Fruit fly (Drosophila melanogaster) whole organism, prepupa: ENCODE measurements around the gene CG32264.
A peak's percentile ranks its signal among the peaks of the same experiment; 100 is the strongest.

Experiments used
- Blimp-1 ChIP-seq: fragments of 200-800 bp; sonication (Bioruptor generic); optimal IDR thresholded peaks from 3 replicates; lab custom pipeline; 2017; ENCODE audit warnings: missing biosample characterization, missing genetic modification characterization, mild to moderate bottlenecking, moderate library complexity, missing genetic modification reagents
- CG10631 ChIP-seq: fragments of 200-800 bp; sonication (Bioruptor generic); optimal IDR thresholded peaks from 2 replicates; lab custom pipeline; 2016; ENCODE audit warnings: missing biosample characterization, missing genetic modification characterization
- CG10669 ChIP-seq: fragments of 200-800 bp; sonication (Bioruptor generic); optimal IDR thresholded peaks from 3 replicates; lab custom pipeline; 2018; ENCODE audit warnings: missing biosample characterization, mild to moderate bottlenecking, missing genetic modification characterization, moderate library complexity
- CG11294 ChIP-seq: fragments of 200-800 bp; sonication (Bioruptor generic); IDR thresholded peaks from 2 replicates; pipeline ENCODE4 v1.3.6; 2022; ENCODE audit warnings: missing biosample characterization, missing genetic modification characterization
- CG11762 ChIP-seq: fragments of 200-800 bp; sonication (Bioruptor generic); optimal IDR thresholded peaks from 3 replicates; lab custom pipeline; 2016; ENCODE audit warnings: missing biosample characterization, missing genetic modification characterization; ENCODE audit not compliant: insufficient read depth
- CG11902 ChIP-seq: fragments of 200-800 bp; sonication (Bioruptor generic); optimal IDR thresholded peaks from 3 replicates; lab custom pipeline; 2016; ENCODE audit warnings: missing biosample characterization, missing genetic modification characterization
- CG15336 ChIP-seq: fragments of 200-800 bp; sonication (Bioruptor generic); IDR thresholded peaks from 2 replicates; pipeline ENCODE4 v1.3.6; 2022; ENCODE audit warnings: missing biosample characterization, missing genetic modification characterization
- CG1621 ChIP-seq: fragments of 200-800 bp; sonication (Bioruptor generic); optimal IDR thresholded peaks from 3 replicates; lab custom pipeline; 2018; ENCODE audit warnings: missing biosample characterization, mild to moderate bottlenecking, missing genetic modification characterization
- CG16779 ChIP-seq: fragments of 200-800 bp; sonication (Bioruptor generic); optimal IDR thresholded peaks from 3 replicates; lab custom pipeline; 2017; ENCODE audit warnings: missing biosample characterization, mild to moderate bottlenecking, missing genetic modification characterization
- CG3032 ChIP-seq: fragments of 200-800 bp; optimal IDR thresholded peaks from 2 replicates; lab custom pipeline; 2019; ENCODE audit warnings: missing biosample characterization, mild to moderate bottlenecking, missing genetic modification characterization, moderate library complexity
- CG31627 ChIP-seq: fragments of 200-800 bp; sonication (Bioruptor generic); optimal IDR thresholded peaks from 3 replicates; lab custom pipeline; 2016; ENCODE audit warnings: missing biosample characterization, missing genetic modification characterization
- CG32006 ChIP-seq: fragments of 200-800 bp; sonication (Bioruptor generic); optimal IDR thresholded peaks from 3 replicates; lab custom pipeline; 2017; ENCODE audit warnings: missing biosample characterization, mild to moderate bottlenecking, missing genetic modification characterization
- CG34406 ChIP-seq: fragments of 200-800 bp; sonication (Bioruptor generic); optimal IDR thresholded peaks from 3 replicates; lab custom pipeline; 2016; ENCODE audit warnings: missing biosample characterization, missing genetic modification characterization
- CG3919 ChIP-seq: fragments of 200-800 bp; sonication (Bioruptor generic); optimal IDR thresholded peaks from 3 replicates; lab custom pipeline; 2016; ENCODE audit warnings: missing biosample characterization, missing genetic modification characterization
- CG6163 ChIP-seq: fragments of 200-800 bp; sonication (Bioruptor generic); IDR thresholded peaks from 3 replicates; pipeline ENCODE4 v1.3.6; 2022; ENCODE audit warnings: missing biosample characterization, missing genetic modification characterization
- CG6276 ChIP-seq: fragments of 200-800 bp; sonication (Bioruptor generic); optimal IDR thresholded peaks from 2 replicates; lab custom pipeline; 2017; ENCODE audit warnings: missing biosample characterization, mild to moderate bottlenecking, missing genetic modification characterization
- CG6792 ChIP-seq: fragments of 200-800 bp; sonication (Bioruptor generic); optimal IDR thresholded peaks from 3 replicates; lab custom pipeline; 2016; ENCODE audit warnings: missing biosample characterization, missing genetic modification characterization
- CG6808 ChIP-seq: fragments of 200-800 bp; sonication (Bioruptor generic); optimal IDR thresholded peaks from 3 replicates; lab custom pipeline; 2017; ENCODE audit warnings: missing biosample characterization, missing genetic modification characterization, mild to moderate bottlenecking, moderate library complexity, missing genetic modification reagents
- CG6854 ChIP-seq: fragments of 200-800 bp; sonication (Bioruptor generic); optimal IDR thresholded peaks from 2 replicates; lab custom pipeline; 2017; ENCODE audit warnings: missing biosample characterization, mild to moderate bottlenecking, missing genetic modification characterization
- CG7368 ChIP-seq: fragments of 200-800 bp; sonication (Bioruptor generic); optimal IDR thresholded peaks from 3 replicates; lab custom pipeline; 2016; ENCODE audit warnings: missing biosample characterization, missing genetic modification characterization
- CG8632 ChIP-seq: fragments of 200-800 bp; sonication (Bioruptor generic); optimal IDR thresholded peaks from 3 replicates; lab custom pipeline; 2016; ENCODE audit warnings: missing biosample characterization, missing genetic modification characterization
- Eip78C ChIP-seq: fragments of 200-800 bp; sonication (Bioruptor generic); peaks from one replicate; lab custom pipeline; 2016; ENCODE audit warnings: missing biosample characterization, missing genetic modification characterization
- Eip93F ChIP-seq: fragments of 200-800 bp; sonication (Bioruptor generic); optimal IDR thresholded peaks from 2 replicates; lab custom pipeline; 2016; ENCODE audit warnings: missing biosample characterization, mild to moderate bottlenecking, missing genetic modification characterization
- Ets21C ChIP-seq: fragments of 200-800 bp; sonication (Bioruptor generic); optimal IDR thresholded peaks from 3 replicates; lab custom pipeline; 2016; ENCODE audit warnings: missing biosample characterization, missing genetic modification characterization
- Gug ChIP-seq: fragments of 200-800 bp; sonication (Bioruptor generic); IDR thresholded peaks from 2 replicates; pipeline ENCODE4 v1.3.6; 2022; ENCODE audit warnings: missing biosample characterization, missing genetic modification characterization
- Hr38 ChIP-seq: sonication (Bioruptor generic); optimal IDR thresholded peaks from 2 replicates; lab custom pipeline; 2016; ENCODE audit warnings: missing biosample characterization, missing genetic modification characterization
- Hr39 ChIP-seq: fragments of 200-800 bp; sonication (Bioruptor generic); optimal IDR thresholded peaks from 2 replicates; lab custom pipeline; 2016; ENCODE audit warnings: missing biosample characterization, missing genetic modification characterization
- Hr4 ChIP-seq: fragments of 200-800 bp; sonication (Bioruptor generic); optimal IDR thresholded peaks from 3 replicates; lab custom pipeline; 2016; ENCODE audit warnings: missing biosample characterization, missing genetic modification characterization
- Lpt ChIP-seq: fragments of 200-800 bp; sonication (Bioruptor generic); optimal IDR thresholded peaks from 3 replicates; lab custom pipeline; 2016; ENCODE audit warnings: missing biosample characterization, missing genetic modification characterization
- Met ChIP-seq: fragments of 200-800 bp; sonication (Bioruptor generic); optimal IDR thresholded peaks from 3 replicates; lab custom pipeline; 2016; ENCODE audit warnings: missing biosample characterization, missing genetic modification characterization
- OdsH ChIP-seq: fragments of 200-800 bp; sonication (Bioruptor generic); optimal IDR thresholded peaks from 3 replicates; lab custom pipeline; 2016; ENCODE audit warnings: missing biosample characterization, missing genetic modification characterization
- Smox ChIP-seq: fragments of 200-800 bp; sonication (Bioruptor generic); optimal IDR thresholded peaks from 3 replicates; lab custom pipeline; 2016; ENCODE audit warnings: missing biosample characterization, missing genetic modification characterization
- Sox14 ChIP-seq: fragments of 200-800 bp; sonication (Bioruptor generic); optimal IDR thresholded peaks from 3 replicates; lab custom pipeline; 2016; ENCODE audit warnings: missing biosample characterization, missing genetic modification characterization
- Sox15 ChIP-seq: fragments of 200-800 bp; sonication (Bioruptor generic); optimal IDR thresholded peaks from 3 replicates; lab custom pipeline; 2016; ENCODE audit warnings: missing biosample characterization, missing genetic modification characterization
- achi ChIP-seq: fragments of 200-800 bp; sonication (Bioruptor generic); optimal IDR thresholded peaks from 3 replicates; lab custom pipeline; 2016; ENCODE audit warnings: missing biosample characterization, missing genetic modification characterization
- acj6 ChIP-seq: fragments of 200-800 bp; sonication (Bioruptor generic); optimal IDR thresholded peaks from 3 replicates; lab custom pipeline; 2016; ENCODE audit warnings: missing biosample characterization, missing genetic modification characterization
- cyc ChIP-seq: fragments of 200-800 bp; sonication (Bioruptor generic); optimal IDR thresholded peaks from 3 replicates; lab custom pipeline; 2016; ENCODE audit warnings: missing biosample characterization, missing genetic modification characterization
- dsx ChIP-seq: fragments of 200-800 bp; optimal IDR thresholded peaks from 3 replicates; lab custom pipeline; 2019; ENCODE audit warnings: missing biosample characterization, mild to moderate bottlenecking, missing genetic modification characterization, moderate library complexity; ENCODE audit not compliant: poor library complexity, severe bottlenecking
- eg ChIP-seq: fragments of 200-800 bp; sonication (Bioruptor generic); IDR thresholded peaks from 3 replicates; pipeline ENCODE4 v1.3.6; 2022; ENCODE audit warnings: missing biosample characterization, missing genetic modification characterization
- esn ChIP-seq: fragments of 200-800 bp; sonication (Bioruptor generic); optimal IDR thresholded peaks from 2 replicates; lab custom pipeline; 2016; ENCODE audit warnings: missing biosample characterization, mild to moderate bottlenecking, missing genetic modification characterization, moderate library complexity
- fd59A ChIP-seq: fragments of 200-800 bp; sonication (Bioruptor generic); optimal IDR thresholded peaks from 2 replicates; lab custom pipeline; 2017; ENCODE audit warnings: missing biosample characterization, mild to moderate bottlenecking, missing genetic modification characterization, missing genetic modification reagents
- fd85E ChIP-seq: fragments of 200-800 bp; sonication (Bioruptor generic); optimal IDR thresholded peaks from 3 replicates; lab custom pipeline; 2016; ENCODE audit warnings: missing biosample characterization, missing genetic modification characterization
- fkh ChIP-seq: fragments of 200-800 bp; sonication (Bioruptor generic); optimal IDR thresholded peaks from 3 replicates; lab custom pipeline; 2017; ENCODE audit warnings: missing biosample characterization, mild to moderate bottlenecking, missing genetic modification characterization, moderate library complexity
- net ChIP-seq: fragments of 200-800 bp; sonication (Bioruptor generic); optimal IDR thresholded peaks from 3 replicates; lab custom pipeline; 2016; ENCODE audit warnings: missing biosample characterization, missing genetic modification characterization
- pdm3 ChIP-seq: fragments of 200-800 bp; sonication (Bioruptor generic); optimal IDR thresholded peaks from 3 replicates; lab custom pipeline; 2016; ENCODE audit warnings: missing biosample characterization, missing genetic modification characterization
- salr ChIP-seq, 2 experiments: fragments of 200-800 bp; sonication (Bioruptor generic); optimal IDR thresholded peaks; 3 replicates each; lab custom pipeline; 2016 to 2018; ENCODE audit warnings: missing biosample characterization in 2 of 2, missing genetic modification characterization in 2 of 2, mild to moderate bottlenecking in 1 of 2
- spab ChIP-seq: fragments of 200-800 bp; sonication (Bioruptor generic); optimal IDR thresholded peaks from 2 replicates; lab custom pipeline; 2017; ENCODE audit warnings: missing biosample characterization, mild to moderate bottlenecking, missing genetic modification characterization, missing genetic modification reagents
- ss ChIP-seq, 2 experiments: fragments of 200-800 bp; sonication (Bioruptor generic); optimal IDR thresholded peaks; 2 replicates in 1 of 2; 3 replicates in 1 of 2; lab custom pipeline; 2017 to 2018; ENCODE audit warnings: mild to moderate bottlenecking in 2 of 2, missing biosample characterization in 2 of 2, missing genetic modification characterization in 2 of 2, moderate library complexity in 1 of 2
- svp ChIP-seq: fragments of 200-800 bp; sonication (Bioruptor generic); peaks from one replicate; lab custom pipeline; 2016; ENCODE audit warnings: missing biosample characterization, missing genetic modification characterization
- topi ChIP-seq: fragments of 200-800 bp; sonication (Bioruptor generic); optimal IDR thresholded peaks from 3 replicates; lab custom pipeline; 2016; ENCODE audit warnings: missing biosample characterization, missing genetic modification characterization
- vri ChIP-seq: fragments of 200-800 bp; sonication (Bioruptor generic); optimal IDR thresholded peaks from 3 replicates; lab custom pipeline; 2016; ENCODE audit warnings: missing biosample characterization, mild to moderate bottlenecking, missing genetic modification characterization

CG32264 gene

dm6 chr3L:3786344-3787076, 19.7 kb downstream of the CG32264 start:
- TF ChIP-seq CG6854 (GFP tag; lab: Kevin White, UChicago) (no peak), CG6163 (GFP tag; lab: Robert Waterston, UW) (peak; percentile 51; the same call in 1 of the 3 replicates), fd59A (GFP tag; lab: Kevin White, UChicago) (no peak), salr (GFP tag; optimal IDR thresholded peaks at IDR 0.05; lab: Kevin White, UChicago) (peak in 1 of 2 experiments; percentile 43), Sox14 (GFP tag; lab: Kevin White, UChicago) (no peak), Hr4 (GFP tag; lab: Kevin White, UChicago) (peak; percentile 46), CG31627 (peak; percentile 1), topi (no peak), Blimp-1 (GFP tag; lab: Kevin White, UChicago) (no peak), Hr38 (no peak), eg (GFP tag; lab: Robert Waterston, UW) (peak; percentile 52; the same call in 2 of the 3 replicates), CG3919 (no peak), CG34406 (GFP tag; lab: Kevin White, UChicago) (no peak), Smox (GFP tag; lab: Kevin White, UChicago) (peak; percentile 41), pdm3 (GFP tag; lab: Kevin White, UChicago) (peak; percentile 40), CG6808 (GFP tag; lab: Kevin White, UChicago) (no peak), CG32006 (GFP tag; lab: Kevin White, UChicago) (peak; percentile 27), Eip78C (GFP tag; lab: Kevin White, UChicago) (peak; percentile 88), CG6276 (GFP tag; lab: Kevin White, UChicago) (no peak), CG8632 (GFP tag; lab: Kevin White, UChicago) (no peak), CG11762 (no peak), Sox15 (GFP tag; lab: Kevin White, UChicago) (peak; percentile 9), CG6792 (GFP tag; lab: Kevin White, UChicago) (peak; percentile 21), Lpt (peak; percentile 16), CG11294 (GFP tag; lab: Robert Waterston, UW) (0 out of 2 replicates have a peak, but pooled peaks have one; percentile 40), acj6 (GFP tag; lab: Kevin White, UChicago) (peak; percentile 5), CG7368 (no peak), esn (GFP tag; lab: Kevin White, UChicago) (peak; percentile 41), Met (GFP tag; lab: Kevin White, UChicago) (peak; percentile 25), OdsH (GFP tag; lab: Kevin White, UChicago) (peak; percentile 33), CG15336 (peak; percentile 54; the same call in 1 of the 2 replicates), CG11902 (no peak), dsx (no peak), CG16779 (no peak), CG10669 (no peak), achi (GFP tag; lab: Kevin White, UChicago) (peak; percentile 36), vri (GFP tag; lab: Kevin White, UChicago) (peak; percentile 28), Eip93F (GFP tag; lab: Kevin White, UChicago) (no peak), fd85E (no peak), CG3032 (peak; percentile 28), Ets21C (GFP tag; lab: Kevin White, UChicago) (no peak), Hr39 (GFP tag; lab: Kevin White, UChicago) (no peak), fkh (peak; percentile 49), cyc (GFP tag; lab: Kevin White, UChicago) (no peak), svp (GFP tag; lab: Kevin White, UChicago) (peak; percentile 44), CG10631 (GFP tag; lab: Kevin White, UChicago) (peak; percentile 4), CG1621 (tag; lab: Kevin White, UChicago) (no peak), spab (GFP tag; lab: Kevin White, UChicago) (no peak), Gug (GFP tag; lab: Robert Waterston, UW) (no peak), net (peak; percentile 9), ss (GFP tag; optimal IDR thresholded peaks at IDR 0.05; lab: Kevin White, UChicago) (no peak)
